Worm (Caenorhabditis elegans): ENCODE results near the gene T05C12.8.

T05C12.8 gene

DNA sequence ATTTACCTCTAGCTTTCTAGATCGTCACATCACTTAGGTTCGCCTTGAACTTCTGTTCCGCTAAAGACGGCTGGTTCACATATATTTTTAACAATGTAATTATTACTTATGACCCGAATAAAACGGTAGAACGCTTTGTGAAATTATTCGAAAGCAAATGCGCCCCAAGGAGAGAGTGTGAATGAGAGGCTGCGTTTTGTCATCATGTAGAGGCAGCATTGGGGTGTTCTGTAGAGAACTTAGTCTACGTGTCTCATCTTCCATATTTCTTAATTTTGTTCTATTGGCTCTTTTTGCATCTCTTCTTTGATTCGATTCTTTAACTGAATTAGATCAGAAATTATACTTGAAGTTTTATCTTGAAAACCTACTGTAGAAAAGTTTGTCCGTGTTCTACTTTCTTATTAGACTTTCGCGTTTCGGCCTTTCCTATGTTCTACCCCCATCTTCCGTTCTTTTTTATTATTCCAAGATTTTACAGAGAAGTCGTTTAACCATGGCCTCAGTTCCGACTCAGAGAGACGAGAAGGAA lies 52.3 kb downstream of the T05C12.8 start, which contains the start of gene cdc-48.2:
cdc-48.2 (plus strand) TSS at position 482 of the 532 bp plus-strand sequence.
- TF ChIP-seq zag-1 (tag; optimal IDR thresholded peaks at IDR 0.05) (no peak), dmd-4 (tag; optimal IDR thresholded peaks at IDR 0.05) (no peak), lsy-2 (tag; optimal IDR thresholded peaks at IDR 0.05) (peak in 1 of 2 experiments; percentile 27), F13H6.1 (tag; optimal IDR thresholded peaks at IDR 0.05) (no peak), elt-1 (tag; optimal IDR thresholded peaks at IDR 0.05) (no peak), nhr-129 (tag; optimal IDR thresholded peaks at IDR 0.05) (no peak), lin-11 (tag; optimal IDR thresholded peaks at IDR 0.05) (no peak), fos-1 (tag; optimal IDR thresholded peaks at IDR 0.05) (peak; percentile 0), unc-55 (GFP tag; optimal IDR thresholded peaks at IDR 0.05) (peak; percentile 2), Y55F3AM.14 (GFP tag; optimal IDR thresholded peaks at IDR 0.05) (no peak), skn-1 (tag; optimal IDR thresholded peaks at IDR 0.05) (peak; percentile 86), egl-27 (tag; optimal IDR thresholded peaks at IDR 0.05) (no peak), gmeb-1 (tag; optimal IDR thresholded peaks at IDR 0.05) (no peak), aly-2 (tag; optimal IDR thresholded peaks at IDR 0.05) (no peak), nhr-237 (tag; optimal IDR thresholded peaks at IDR 0.05) (no peak), blmp-1 (tag; optimal IDR thresholded peaks at IDR 0.05; ENCODE audit: insufficient read depth) (no peak), sem-4 (tag; optimal IDR thresholded peaks at IDR 0.05) (no peak), mdl-1 (tag; optimal IDR thresholded peaks at IDR 0.05) (no peak), unc-39 (tag; optimal IDR thresholded peaks at IDR 0.05) (no peak), peb-1 (tag; optimal IDR thresholded peaks at IDR 0.05) (no peak), C34F6.9 (tag; optimal IDR thresholded peaks at IDR 0.05) (peak; percentile 36)
